Worm (Caenorhabditis elegans) whole organism, young adult: ENCODE data around the gene pigq-1.

Source experiments
- B0261.1 ChIP-seq: sonication (generic microtip); optimal IDR thresholded peaks from 2 replicates; lab custom pipeline; 2016; ENCODE audit warnings: mild to moderate bottlenecking, missing genetic modification characterization, moderate library complexity, missing compliant biosample characterization
- F23B12.7 ChIP-seq: sonication (generic microtip); optimal IDR thresholded peaks from 2 replicates; lab custom pipeline; 2017; ENCODE audit warnings: missing genetic modification characterization, mild to moderate bottlenecking, missing compliant biosample characterization, antibody characterized with exemption, moderate library complexity; ENCODE audit not compliant: insufficient read depth
- F33H1.4 ChIP-seq: fragments of 200-800 bp; sonication (Bioruptor generic); IDR thresholded peaks from 2 replicates; pipeline ENCODE4 v1.3.6; 2022; ENCODE audit warnings: missing genetic modification reagents, missing genetic modification characterization, missing compliant biosample characterization
- F49E8.2 ChIP-seq: sonication (generic microtip); optimal IDR thresholded peaks from 3 replicates; lab custom pipeline; 2017; ENCODE audit warnings: missing genetic modification characterization, mild to moderate bottlenecking, missing compliant biosample characterization, antibody characterized with exemption, moderate library complexity; ENCODE audit not compliant: insufficient read depth
- F52B5.7 ChIP-seq: sonication (generic microtip); optimal IDR thresholded peaks from 2 replicates; lab custom pipeline; 2016; ENCODE audit warnings: mild to moderate bottlenecking, missing genetic modification characterization, missing compliant biosample characterization
- F57A8.1 ChIP-seq: fragments of 200-800 bp; sonication (Bioruptor generic); optimal IDR thresholded peaks from 2 replicates; lab custom pipeline; 2018; ENCODE audit warnings: mild to moderate bottlenecking, missing genetic modification characterization, moderate library complexity, missing compliant biosample characterization
- K11D2.4 ChIP-seq: fragments of 200-800 bp; sonication (Bioruptor generic); IDR thresholded peaks from 2 replicates; pipeline ENCODE4 v1.3.6; 2022; ENCODE audit warnings: missing genetic modification reagents, missing genetic modification characterization, missing compliant biosample characterization
- T07F8.4 ChIP-seq: sonication (generic microtip); optimal IDR thresholded peaks from 2 replicates; lab custom pipeline; 2016; ENCODE audit warnings: mild to moderate bottlenecking, missing genetic modification characterization, moderate library complexity, missing compliant biosample characterization
- akir-1 ChIP-seq: fragments of 200-800 bp; sonication (Bioruptor generic); optimal IDR thresholded peaks from 2 replicates; lab custom pipeline; 2018; ENCODE audit warnings: mild to moderate bottlenecking, missing genetic modification characterization, moderate library complexity, missing compliant biosample characterization
- aptf-2 ChIP-seq: fragments of 200-800 bp; sonication (Bioruptor generic); conservative IDR thresholded peaks from 2 replicates; pipeline ENCODE4 v1.3.6; 2022; ENCODE audit warnings: missing genetic modification reagents, missing genetic modification characterization, missing compliant biosample characterization
- attf-5 ChIP-seq: fragments of 200-800 bp; sonication (Bioruptor generic); optimal IDR thresholded peaks from 2 replicates; lab custom pipeline; 2018; ENCODE audit warnings: mild to moderate bottlenecking, missing genetic modification characterization, missing compliant biosample characterization
- attf-6 ChIP-seq: fragments of 200-800 bp; sonication (Bioruptor generic); IDR thresholded peaks from 2 replicates; pipeline ENCODE4 v1.3.6; 2022; ENCODE audit warnings: missing genetic modification reagents, missing genetic modification characterization, missing compliant biosample characterization
- cebp-1 ChIP-seq, 2 experiments: fragments of 200-800 bp in 1 of 2; sonication (Bioruptor generic) in 1 of 2; sonication (generic microtip) in 1 of 2; IDR thresholded peaks in 1 of 2; optimal IDR thresholded peaks in 1 of 2; 2 replicates each; pipeline versions ENCODE4 v1.3.6 to Lab custom; 2017 to 2022; ENCODE audit warnings: missing compliant biosample characterization in 2 of 2, missing genetic modification characterization in 2 of 2, mild to moderate bottlenecking in 1 of 2, missing genetic modification reagents in 1 of 2, moderate library complexity in 1 of 2
- ceh-40 ChIP-seq: fragments of 200-800 bp; sonication (Bioruptor generic); IDR thresholded peaks from 2 replicates; pipeline ENCODE4 v1.3.6; 2022; ENCODE audit warnings: missing genetic modification characterization, missing compliant biosample characterization
- chd-7 ChIP-seq: sonication (generic microtip); optimal IDR thresholded peaks from 2 replicates; lab custom pipeline; 2016; ENCODE audit warnings: mild to moderate bottlenecking, missing genetic modification characterization, moderate library complexity, missing compliant biosample characterization
- dox-1 ChIP-seq: fragments of 200-800 bp; sonication (Bioruptor generic); IDR thresholded peaks from 2 replicates; pipeline ENCODE4 v1.3.6; 2022; ENCODE audit warnings: missing genetic modification reagents, missing genetic modification characterization, missing compliant biosample characterization
- egl-18 ChIP-seq: fragments of 200-800 bp; sonication (Bioruptor generic); IDR thresholded peaks from 2 replicates; pipeline ENCODE4 v1.3.6; 2022; ENCODE audit warnings: missing genetic modification reagents, missing genetic modification characterization, missing compliant biosample characterization
- egrh-3 ChIP-seq: fragments of 200-800 bp; sonication (Bioruptor generic); IDR thresholded peaks from 2 replicates; pipeline ENCODE4 v1.3.6; 2022; ENCODE audit warnings: missing genetic modification reagents, missing genetic modification characterization, missing compliant biosample characterization
- hmg-1.2 ChIP-seq: fragments of 200-800 bp; sonication (Bioruptor generic); IDR thresholded peaks from 2 replicates; pipeline ENCODE4 v1.3.6; 2022; ENCODE audit warnings: missing genetic modification reagents, missing genetic modification characterization, missing compliant biosample characterization
- let-607 ChIP-seq, 2 experiments: fragments of 200-800 bp in 1 of 2; sonication (Bioruptor generic) in 1 of 2; sonication (generic microtip) in 1 of 2; optimal IDR thresholded peaks; 2 replicates each; lab custom pipeline; 2016 to 2018; ENCODE audit warnings: mild to moderate bottlenecking in 2 of 2, missing compliant biosample characterization in 2 of 2, missing genetic modification characterization in 2 of 2, moderate library complexity in 2 of 2, missing genotype in 1 of 2
- madf-3 ChIP-seq: fragments of 200-800 bp; sonication (Bioruptor generic); IDR thresholded peaks from 2 replicates; pipeline ENCODE4 v1.3.6; 2022; ENCODE audit warnings: missing genetic modification reagents, missing genetic modification characterization, missing compliant biosample characterization
- madf-8 ChIP-seq: fragments of 200-800 bp; sonication (Bioruptor generic); conservative IDR thresholded peaks from 2 replicates; pipeline ENCODE4 v1.3.6; 2022; ENCODE audit warnings: missing genetic modification reagents, missing genetic modification characterization, missing compliant biosample characterization
- mxl-1 ChIP-seq: sonication (generic microtip); optimal IDR thresholded peaks from 2 replicates; lab custom pipeline; 2016; ENCODE audit warnings: missing genetic modification characterization, missing compliant biosample characterization
- nhr-120 ChIP-seq: fragments of 200-800 bp; sonication (Bioruptor generic); IDR thresholded peaks from 2 replicates; pipeline ENCODE4 v1.3.6; 2022; ENCODE audit warnings: missing genetic modification characterization, missing compliant biosample characterization
- nhr-179 ChIP-seq: sonication (generic microtip); optimal IDR thresholded peaks from 2 replicates; lab custom pipeline; 2016; ENCODE audit warnings: mild to moderate bottlenecking, missing genetic modification characterization, missing compliant biosample characterization
- pbrm-1 ChIP-seq: fragments of 200-800 bp; sonication (Bioruptor generic); IDR thresholded peaks from 2 replicates; pipeline ENCODE4 v1.3.6; 2022; ENCODE audit warnings: missing genetic modification reagents, missing genetic modification characterization, missing compliant biosample characterization
- rcor-1 ChIP-seq: fragments of 200-800 bp; sonication (Bioruptor generic); IDR thresholded peaks from 2 replicates; pipeline ENCODE4 v1.3.6; 2022; ENCODE audit warnings: missing genetic modification reagents, missing genetic modification characterization, missing compliant biosample characterization
- snpc-1.1 ChIP-seq: sonication (generic microtip); optimal IDR thresholded peaks from 2 replicates; lab custom pipeline; 2017; ENCODE audit warnings: missing genetic modification characterization, mild to moderate bottlenecking, missing compliant biosample characterization, antibody characterized with exemption, moderate library complexity, missing genotype, missing genetic modification reagents; ENCODE audit not compliant: insufficient read depth
- snpc-4 ChIP-seq, 5 experiments: fragments of 150-350 bp in 1 of 5; sonication (generic microtip) in 4 of 5; optimal IDR thresholded peaks; 2 replicates each; lab custom pipeline; 2014 to 2018; ENCODE audit warnings: missing genetic modification characterization in 5 of 5, missing biosample characterization in 3 of 5, antibody characterized with exemption in 2 of 5, mild to moderate bottlenecking in 2 of 5, missing compliant biosample characterization in 2 of 5, missing genotype in 2 of 5, moderate library complexity in 2 of 5, missing genetic modification reagents in 1 of 5
- tbp1 ChIP-seq: fragments of 200-800 bp; sonication (Bioruptor generic); optimal IDR thresholded peaks from 2 replicates; lab custom pipeline; 2018; ENCODE audit warnings: mild to moderate bottlenecking, missing genetic modification characterization, missing compliant biosample characterization
- zfh-2 ChIP-seq: fragments of 200-800 bp; sonication (Bioruptor generic); conservative IDR thresholded peaks from 2 replicates; pipeline ENCODE4 v1.3.6; 2022; ENCODE audit warnings: missing genetic modification reagents, missing genetic modification characterization, missing compliant biosample characterization
- ztf-28 ChIP-seq: fragments of 200-800 bp; sonication (Bioruptor generic); IDR thresholded peaks from 2 replicates; pipeline ENCODE4 v1.3.6; 2022; ENCODE audit warnings: missing genetic modification reagents, missing genetic modification characterization, missing compliant biosample characterization

Gene pigq-1

ce11 chrIV:11109771-11110170, 37.3 kb downstream of the pigq-1 start, which contains the start of gene pigk-1 (continued):
- TF ChIP-seq rcor-1: peak; percentile 66; the same call in 1 of the 2 replicates
- peak; percentile 81 for TF ChIP-seq madf-3 (GFP tag; lab: Robert Waterston, UW)
- peak; percentile 76 for TF ChIP-seq attf-6 (GFP tag; lab: Robert Waterston, UW)
- no peak for TF ChIP-seq snpc-4 (GFP tag; optimal IDR thresholded peaks at IDR 0.05; lab: Kevin White, UChicago)
- TF ChIP-seq snpc-4 (tag; optimal IDR thresholded peaks at IDR 0.05; lab: Kevin White, UChicago): peak in 2 of 4 experiments; percentile 10 to 41
- no peak for TF ChIP-seq zfh-2 (GFP tag; lab: Robert Waterston, UW)
- peak; percentile 37; the same call in 1 of the 2 replicates for TF ChIP-seq hmg-1.2 (GFP tag; lab: Robert Waterston, UW)
- no peak for TF ChIP-seq F23B12.7 (tag; lab: Kevin White, UChicago)
- no peak for TF ChIP-seq T07F8.4 (tag; lab: Kevin White, UChicago)
- TF ChIP-seq egrh-3 (GFP tag; lab: Robert Waterston, UW): no peak
- peak; percentile 69 for TF ChIP-seq F49E8.2
- no peak for TF ChIP-seq B0261.1 (tag; lab: Kevin White, UChicago)
- no peak for TF ChIP-seq cebp-1 (GFP tag; IDR thresholded peaks at IDR 0.05; lab: Robert Waterston, UW)
- no peak for TF ChIP-seq cebp-1 (tag; optimal IDR thresholded peaks at IDR 0.05; lab: Kevin White, UChicago)

- TF ChIP-seq ztf-28 (no peak), madf-8 (GFP tag; lab: Robert Waterston, UW) (no peak)
Measured at ce11 chrIV:11105724-11106123, 41.3 kb downstream of the pigq-1 start, which contains the start of gene srlf-24. TSS of gene srlf-24 (minus strand) at chrIV:11105824.

ce11 chrIV:11103501-11103900, 43.5 kb downstream of the pigq-1 start:
- no peak for TF ChIP-seq attf-6 (GFP tag; lab: Robert Waterston, UW)
- TF ChIP-seq snpc-1.1 (tag; lab: Kevin White, UChicago): no peak
- TF ChIP-seq dox-1: no peak
- TF ChIP-seq F52B5.7 (tag; lab: Kevin White, UChicago): no peak
- no peak for TF ChIP-seq egl-18
- TF ChIP-seq tbp1: no peak
- TF ChIP-seq nhr-179 (tag; lab: Kevin White, UChicago): no peak
- no peak for TF ChIP-seq K11D2.4 (GFP tag; lab: Robert Waterston, UW)
- no peak for TF ChIP-seq F33H1.4 (GFP tag; lab: Robert Waterston, UW)
- no peak for TF ChIP-seq zfh-2 (GFP tag; lab: Robert Waterston, UW)
- TF ChIP-seq F57A8.1 (GFP tag; lab: Kevin White, UChicago): no peak
- TF ChIP-seq akir-1 (GFP tag; lab: Kevin White, UChicago): no peak
- no peak for TF ChIP-seq aptf-2
- no peak for TF ChIP-seq attf-5

- TF ChIP-seq let-607 (tag; optimal IDR thresholded peaks at IDR 0.05; lab: Kevin White, UChicago) (no peak), nhr-120 (GFP tag; lab: Robert Waterston, UW) (no peak), chd-7 (tag; lab: Kevin White, UChicago) (no peak), pbrm-1 (GFP tag; lab: Robert Waterston, UW) (no peak), ceh-40 (GFP tag; lab: Robert Waterston, UW) (no peak), mxl-1 (tag; lab: Kevin White, UChicago) (no peak)
Measured at ce11 chrIV:11102608-11103007, 44.4 kb downstream of the pigq-1 start, which contains the start of gene srlf-17. TSS of gene srlf-17 (minus strand) at chrIV:11102708.
